Fruit fly (Drosophila melanogaster) whole organism: ENCODE data around the gene S-Lap3.

Source experiments
- CG8478 ChIP-seq: fragments of >200 bp; optimal IDR thresholded peaks from 2 replicates; lab custom pipeline; 2018; ENCODE audit warnings: inconsistent platforms
- Dll ChIP-seq: fragments of >200 bp; optimal IDR thresholded peaks from 2 replicates; lab custom pipeline; 2017
- EcR ChIP-seq, 2 experiments: fragments of >200 bp; optimal IDR thresholded peaks; 2 replicates each; lab custom pipeline; 2017; ENCODE audit warnings: missing biosample characterization in 2 of 2, missing genetic modification characterization in 2 of 2, missing genetic modification reagents in 2 of 2
- pan ChIP-seq: fragments of >200 bp; optimal IDR thresholded peaks from 2 replicates; lab custom pipeline; 2017
- psq ChIP-seq: fragments of >200 bp; optimal IDR thresholded peaks from 2 replicates; lab custom pipeline; 2017
- usp ChIP-seq: fragments of >200 bp; optimal IDR thresholded peaks from 2 replicates; lab custom pipeline; 2017; ENCODE audit warnings: missing biosample characterization, missing genetic modification characterization, mixed read lengths

dm6 chr3L:10482477-10482876 is 17.5 kb downstream of the S-Lap3 start:
- TF ChIP-seq CG8478 (lab: Kevin White, UChicago) (no peak), usp (GFP tag; lab: Kevin White, UChicago) (no peak), psq (lab: Kevin White, UChicago) (no peak), pan (lab: Kevin White, UChicago) (no peak), Dll (lab: Kevin White, UChicago) (no peak), EcR (GFP tag; optimal IDR thresholded peaks at IDR 0.05; lab: Kevin White, UChicago) (no peak)
